Worm (Caenorhabditis elegans): Measurements from ENCODE around the gene ceh-53.

DNA sequence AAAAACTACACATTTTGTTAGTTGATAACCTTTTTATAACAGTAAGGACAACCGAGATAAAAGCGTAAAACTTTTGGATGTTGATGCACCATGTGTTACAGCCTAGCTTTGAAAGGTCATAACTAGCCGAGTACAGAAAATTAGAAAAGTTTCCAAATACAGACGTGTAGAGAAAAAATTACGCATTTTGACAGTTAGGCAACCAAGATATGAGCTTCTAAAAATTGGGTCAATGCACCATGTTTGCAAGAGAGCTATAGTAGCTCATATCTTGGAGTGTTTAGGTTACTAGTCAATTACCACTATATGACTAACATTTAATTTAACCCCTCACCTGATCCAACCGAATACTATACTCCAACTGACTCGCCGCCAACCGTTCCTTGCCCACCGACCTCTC, 54.9 kb downstream of the ceh-53 start:
- TF ChIP-seq ztf-29 (GFP tag; IDR thresholded peaks at IDR 0.05): no peak
- TF ChIP-seq klf-2 (GFP tag; conservative IDR thresholded peaks at IDR 0.05): no peak
- no peak for TF ChIP-seq ztf-23 (GFP tag; IDR thresholded peaks at IDR 0.05)
- TF ChIP-seq T22C8.4 (GFP tag; IDR thresholded peaks at IDR 0.05): no peak
- TF ChIP-seq ref-1 (GFP tag; conservative IDR thresholded peaks at IDR 0.05): no peak
- TF ChIP-seq tab-1 (GFP tag; IDR thresholded peaks at IDR 0.05): no peak
- no peak for TF ChIP-seq flt-1 (GFP tag; IDR thresholded peaks at IDR 0.05)
- no peak for TF ChIP-seq cog-1 (tag; optimal IDR thresholded peaks at IDR 0.05)

Data from whole organism, midembryonic.